Worm (Caenorhabditis elegans): ENCODE measurements around the gene C28C12.1.
A peak's percentile ranks its signal among the peaks of the same experiment; 100 is the strongest.

The C28C12.1 gene

DNA sequence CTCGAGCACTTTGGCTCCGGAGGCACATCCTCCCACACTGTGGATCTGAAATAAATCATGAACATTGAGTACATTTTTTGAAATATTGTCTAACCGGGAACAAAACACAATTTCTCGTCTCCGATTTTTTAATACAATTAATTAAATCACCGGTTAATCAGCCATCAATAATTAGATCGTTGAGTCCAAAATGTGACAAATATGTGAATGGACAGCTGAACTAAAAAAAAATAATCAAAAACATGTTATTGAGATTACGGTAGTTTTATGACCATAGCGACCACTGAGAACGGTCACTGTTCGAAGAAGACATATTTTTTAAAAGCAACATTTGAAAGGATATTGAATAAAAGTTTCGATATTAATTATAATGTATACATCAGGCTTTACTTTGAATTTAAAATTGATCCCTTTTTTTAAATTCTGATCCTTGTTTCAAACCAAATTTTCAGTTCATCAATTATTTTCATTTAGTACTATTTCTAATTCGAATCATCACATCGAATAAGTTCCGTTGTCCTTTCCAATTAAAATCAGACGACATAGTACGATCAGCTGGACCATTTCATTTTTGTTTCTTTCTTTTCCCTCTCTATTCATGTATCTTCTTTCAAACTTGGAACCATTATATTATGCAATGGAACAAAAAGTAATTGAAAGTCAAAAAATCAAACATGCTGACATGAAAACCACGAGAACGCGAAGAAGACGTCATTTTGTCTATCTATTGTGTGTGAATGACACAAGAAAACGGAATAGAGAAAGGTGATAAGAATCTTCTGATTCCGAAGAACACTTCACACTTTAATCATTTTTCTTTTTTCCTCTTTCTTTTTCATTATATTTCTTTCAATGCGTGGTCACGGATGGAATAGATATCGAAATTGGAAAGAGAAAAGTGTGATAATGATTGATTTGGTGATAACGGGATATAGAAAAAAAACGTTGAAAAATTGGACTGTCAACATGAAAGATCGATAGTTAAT, 28.9 kb downstream of the C28C12.1 start (continued):
- TF ChIP-seq nhr-23 (tag; optimal IDR thresholded peaks at IDR 0.05) (peak; percentile 92), nhr-77 (tag; optimal IDR thresholded peaks at IDR 0.05) (no peak), lsy-12 (tag; optimal IDR thresholded peaks at IDR 0.05) (peak; percentile 50), daf-12 (tag; optimal IDR thresholded peaks at IDR 0.05) (no peak)

DNA sequence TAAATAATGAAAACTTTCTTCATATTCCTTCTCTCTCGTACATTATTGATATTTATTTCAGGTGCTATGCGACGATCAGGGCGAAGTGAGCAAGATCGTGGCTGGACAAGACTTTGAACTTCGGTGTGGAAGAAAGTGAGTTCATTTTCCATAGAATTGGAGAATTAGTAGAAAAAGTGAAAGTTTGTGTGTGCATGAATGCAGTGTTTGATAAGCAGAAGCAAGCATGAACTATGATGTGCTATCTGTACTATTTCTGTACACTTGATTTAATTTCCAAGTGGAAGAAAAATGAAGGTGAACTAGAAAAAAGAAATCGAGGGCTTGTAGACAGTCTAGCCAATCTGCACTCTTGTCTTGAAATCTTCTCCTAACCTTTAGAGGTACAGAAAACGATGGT, 30.5 kb downstream of the C28C12.1 start:
- TF ChIP-seq zag-1 (tag; optimal IDR thresholded peaks at IDR 0.05) (no peak), mdl-1 (tag; optimal IDR thresholded peaks at IDR 0.05) (no peak), unc-39 (tag; optimal IDR thresholded peaks at IDR 0.05) (no peak), pha-4 (tag; optimal IDR thresholded peaks at IDR 0.05) (peak; percentile 10), elt-1 (tag; optimal IDR thresholded peaks at IDR 0.05) (no peak), elt-2 (tag; optimal IDR thresholded peaks at IDR 0.05) (peak; percentile 92), aly-2 (tag; optimal IDR thresholded peaks at IDR 0.05) (no peak), eor-1 (tag; optimal IDR thresholded peaks at IDR 0.05) (no peak), nhr-11 (tag; optimal IDR thresholded peaks at IDR 0.05) (no peak), lin-15B (tag; optimal IDR thresholded peaks at IDR 0.05) (no peak), lin-39 (tag; optimal IDR thresholded peaks at IDR 0.05) (no peak), pqm-1 (tag; optimal IDR thresholded peaks at IDR 0.05) (peak; percentile 74)

DNA sequence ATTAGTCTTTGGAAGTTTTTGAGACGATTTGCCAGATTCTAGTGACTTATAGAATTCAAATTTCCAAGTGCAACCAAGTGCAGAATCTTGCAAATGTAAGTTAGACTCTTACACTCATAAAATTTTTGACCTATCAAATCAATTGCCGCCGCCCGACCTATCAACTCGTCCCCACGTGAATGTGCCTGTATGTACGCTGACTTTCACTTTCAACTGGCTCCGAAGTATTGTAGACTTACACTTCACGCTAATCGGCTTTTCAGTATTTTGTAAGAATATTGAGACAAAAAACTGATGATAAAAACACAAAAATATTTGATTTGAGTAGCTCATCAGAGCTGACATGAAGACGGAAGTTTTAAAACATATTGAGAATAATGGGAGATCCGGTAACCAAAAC, 31.3 kb downstream of the C28C12.1 start:
- TF ChIP-seq elt-2 (tag; optimal IDR thresholded peaks at IDR 0.05) (peak; percentile 80), pqm-1 (tag; optimal IDR thresholded peaks at IDR 0.05) (peak; percentile 62), nfya-1 (tag; optimal IDR thresholded peaks at IDR 0.05; ENCODE audit: insufficient read depth) (peak; percentile 70), elt-1 (tag; optimal IDR thresholded peaks at IDR 0.05) (no peak)

DNA sequence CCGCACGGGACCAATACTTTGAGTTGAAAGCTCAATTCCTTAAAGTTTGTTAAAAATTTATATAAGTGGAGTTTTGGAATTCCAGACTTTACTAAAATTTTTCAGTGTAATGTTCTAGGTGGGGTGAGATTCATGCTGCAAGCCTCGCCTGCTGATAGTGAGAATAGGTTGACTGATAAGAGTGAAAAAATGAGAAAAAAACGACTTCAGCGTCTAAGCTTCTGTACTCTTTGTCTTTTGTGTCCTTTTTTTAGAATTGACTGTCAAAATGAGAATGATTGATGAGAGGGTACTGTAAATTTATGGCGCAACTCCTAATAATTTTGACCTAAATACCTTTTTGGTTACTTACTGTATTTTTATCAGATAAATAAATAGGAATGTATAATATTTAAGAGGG, 32.7 kb downstream of the C28C12.1 start:
- TF ChIP-seq egl-27 (tag; optimal IDR thresholded peaks at IDR 0.05) (peak; percentile 25), nhr-43 (tag; optimal IDR thresholded peaks at IDR 0.05; ENCODE audit: poor library complexity, severe bottlenecking) (no peak), elt-2 (tag; optimal IDR thresholded peaks at IDR 0.05) (peak; percentile 77), pha-4 (tag; optimal IDR thresholded peaks at IDR 0.05) (peak; percentile 8), pqm-1 (tag; optimal IDR thresholded peaks at IDR 0.05) (peak; percentile 43)

DNA sequence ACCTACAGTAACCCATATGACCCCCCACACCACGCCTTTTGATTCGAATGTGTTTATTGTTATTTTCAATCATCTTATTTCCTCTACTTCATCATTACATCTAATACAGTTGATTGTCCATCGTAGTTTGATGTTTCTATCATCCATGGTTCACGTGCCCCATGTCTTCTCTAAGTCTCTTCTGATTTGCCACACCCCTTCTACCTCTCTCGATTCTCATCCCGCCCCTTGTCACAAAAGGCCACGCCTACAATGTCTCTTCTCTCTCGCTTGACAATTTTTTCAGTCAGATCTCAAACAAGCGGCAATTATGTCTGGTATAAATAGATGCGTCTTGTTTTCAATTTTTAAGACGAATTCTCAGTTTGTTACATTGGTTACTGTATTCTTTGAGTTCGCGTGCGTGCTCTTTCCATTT, 33.5 kb downstream of the C28C12.1 start:
- TF ChIP-seq aly-2 (tag; optimal IDR thresholded peaks at IDR 0.05): no peak
- TF ChIP-seq nhr-43 (tag; optimal IDR thresholded peaks at IDR 0.05; ENCODE audit: poor library complexity, severe bottlenecking): peak; percentile 84
- TF ChIP-seq nhr-11 (tag; optimal IDR thresholded peaks at IDR 0.05): no peak
- no peak for TF ChIP-seq fkh-10 (GFP tag; optimal IDR thresholded peaks at IDR 0.05)
- TF ChIP-seq mml-1 (tag; optimal IDR thresholded peaks at IDR 0.05): peak; percentile 54
- peak; percentile 42 for TF ChIP-seq ceh-28 (tag; optimal IDR thresholded peaks at IDR 0.05)
- TF ChIP-seq elt-2 (tag; optimal IDR thresholded peaks at IDR 0.05): peak; percentile 78
- TF ChIP-seq nhr-76 (tag; optimal IDR thresholded peaks at IDR 0.05): peak; percentile 78
- peak; percentile 23 for TF ChIP-seq skn-1 (tag; optimal IDR thresholded peaks at IDR 0.05)
- TF ChIP-seq pqm-1 (tag; optimal IDR thresholded peaks at IDR 0.05): peak; percentile 53
- peak; percentile 69 for TF ChIP-seq mdl-1 (tag; optimal IDR thresholded peaks at IDR 0.05)
- peak in 1 of 3 experiments; percentile 6 for TF ChIP-seq elt-3 (tag; optimal IDR thresholded peaks at IDR 0.05)
- TF ChIP-seq nfya-1 (tag; optimal IDR thresholded peaks at IDR 0.05; ENCODE audit: insufficient read depth): peak; percentile 73
- peak; percentile 51 for TF ChIP-seq ama-1 (optimal IDR thresholded peaks at IDR 0.05)
- TF ChIP-seq fos-1 (tag; optimal IDR thresholded peaks at IDR 0.05): no peak
- peak; percentile 71 for TF ChIP-seq nhr-25 (tag; optimal IDR thresholded peaks at IDR 0.05)
- no peak for TF ChIP-seq ceh-9 (tag; optimal IDR thresholded peaks at IDR 0.05)
- TF ChIP-seq lsy-12 (tag; optimal IDR thresholded peaks at IDR 0.05): peak; percentile 32
- TF ChIP-seq nhr-23 (tag; optimal IDR thresholded peaks at IDR 0.05): peak; percentile 63

DNA sequence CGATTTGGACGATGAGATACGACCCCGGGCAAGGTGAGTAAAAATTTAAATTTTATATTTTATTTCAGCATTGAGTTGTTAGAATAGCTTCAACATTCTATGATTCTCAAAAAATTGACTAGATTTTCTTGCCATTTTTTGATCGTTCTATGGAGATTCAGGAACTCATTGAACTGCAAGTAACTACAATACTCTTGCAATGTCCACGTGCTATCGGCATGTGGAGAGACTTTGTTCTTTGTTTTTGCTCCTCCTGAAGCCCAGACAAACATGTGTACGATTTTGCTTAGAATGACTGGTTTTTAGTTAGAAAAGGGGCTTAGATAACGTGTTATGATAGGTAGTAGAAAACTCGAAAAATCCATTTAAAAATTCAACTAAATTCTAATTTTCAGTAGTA, 34.5 kb downstream of the C28C12.1 start:
- TF ChIP-seq skn-1 (tag; optimal IDR thresholded peaks at IDR 0.05) (no peak), lsy-12 (tag; optimal IDR thresholded peaks at IDR 0.05) (no peak), ceh-28 (tag; optimal IDR thresholded peaks at IDR 0.05) (no peak), elt-3 (tag; optimal IDR thresholded peaks at IDR 0.05) (no peak), daf-12 (tag; optimal IDR thresholded peaks at IDR 0.05) (no peak), mdl-1 (tag; optimal IDR thresholded peaks at IDR 0.05) (no peak), elt-1 (tag; optimal IDR thresholded peaks at IDR 0.05) (no peak), unc-39 (tag; optimal IDR thresholded peaks at IDR 0.05) (no peak), nhr-67 (tag; optimal IDR thresholded peaks at IDR 0.05) (no peak), nhr-76 (tag; optimal IDR thresholded peaks at IDR 0.05) (no peak), egl-5 (tag; optimal IDR thresholded peaks at IDR 0.05) (no peak), R02D3.7 (tag; optimal IDR thresholded peaks at IDR 0.05) (no peak), snpc-4 (tag; optimal IDR thresholded peaks at IDR 0.05) (no peak), pha-4 (tag; optimal IDR thresholded peaks at IDR 0.05) (no peak), nhr-12 (tag; optimal IDR thresholded peaks at IDR 0.05) (no peak), zag-1 (tag; optimal IDR thresholded peaks at IDR 0.05) (no peak), ceh-82 (tag; optimal IDR thresholded peaks at IDR 0.05) (no peak), fos-1 (tag; optimal IDR thresholded peaks at IDR 0.05) (no peak)
